Fruit fly (Drosophila melanogaster) whole organism, prepupa: ENCODE measurements around the gene CG34353.

Experiments used
- Blimp-1 ChIP-seq: fragments of 200-800 bp; sonication (Bioruptor generic); optimal IDR thresholded peaks from 3 replicates; lab custom pipeline; 2017; ENCODE audit warnings: missing biosample characterization, missing genetic modification characterization, mild to moderate bottlenecking, moderate library complexity, missing genetic modification reagents
- CG11294 ChIP-seq: fragments of 200-800 bp; sonication (Bioruptor generic); IDR thresholded peaks from 2 replicates; pipeline ENCODE4 v1.3.6; 2022; ENCODE audit warnings: missing biosample characterization, missing genetic modification characterization
- CG11902 ChIP-seq: fragments of 200-800 bp; sonication (Bioruptor generic); optimal IDR thresholded peaks from 3 replicates; lab custom pipeline; 2016; ENCODE audit warnings: missing biosample characterization, missing genetic modification characterization
- CG15336 ChIP-seq: fragments of 200-800 bp; sonication (Bioruptor generic); IDR thresholded peaks from 2 replicates; pipeline ENCODE4 v1.3.6; 2022; ENCODE audit warnings: missing biosample characterization, missing genetic modification characterization
- CG1621 ChIP-seq: fragments of 200-800 bp; sonication (Bioruptor generic); optimal IDR thresholded peaks from 3 replicates; lab custom pipeline; 2018; ENCODE audit warnings: missing biosample characterization, mild to moderate bottlenecking, missing genetic modification characterization
- CG16779 ChIP-seq: fragments of 200-800 bp; sonication (Bioruptor generic); optimal IDR thresholded peaks from 3 replicates; lab custom pipeline; 2017; ENCODE audit warnings: missing biosample characterization, mild to moderate bottlenecking, missing genetic modification characterization
- CG3032 ChIP-seq: fragments of 200-800 bp; optimal IDR thresholded peaks from 2 replicates; lab custom pipeline; 2019; ENCODE audit warnings: missing biosample characterization, mild to moderate bottlenecking, missing genetic modification characterization, moderate library complexity
- CG31627 ChIP-seq: fragments of 200-800 bp; sonication (Bioruptor generic); optimal IDR thresholded peaks from 3 replicates; lab custom pipeline; 2016; ENCODE audit warnings: missing biosample characterization, missing genetic modification characterization
- CG32006 ChIP-seq: fragments of 200-800 bp; sonication (Bioruptor generic); optimal IDR thresholded peaks from 3 replicates; lab custom pipeline; 2017; ENCODE audit warnings: missing biosample characterization, mild to moderate bottlenecking, missing genetic modification characterization
- CG34406 ChIP-seq: fragments of 200-800 bp; sonication (Bioruptor generic); optimal IDR thresholded peaks from 3 replicates; lab custom pipeline; 2016; ENCODE audit warnings: missing biosample characterization, missing genetic modification characterization
- CG3919 ChIP-seq: fragments of 200-800 bp; sonication (Bioruptor generic); optimal IDR thresholded peaks from 3 replicates; lab custom pipeline; 2016; ENCODE audit warnings: missing biosample characterization, missing genetic modification characterization
- CG4318 ChIP-seq: fragments of 200-800 bp; sonication (Bioruptor generic); optimal IDR thresholded peaks from 3 replicates; lab custom pipeline; 2017; ENCODE audit warnings: missing biosample characterization, mild to moderate bottlenecking, missing genetic modification characterization
- CG6163 ChIP-seq: fragments of 200-800 bp; sonication (Bioruptor generic); IDR thresholded peaks from 3 replicates; pipeline ENCODE4 v1.3.6; 2022; ENCODE audit warnings: missing biosample characterization, missing genetic modification characterization
- CG6276 ChIP-seq: fragments of 200-800 bp; sonication (Bioruptor generic); optimal IDR thresholded peaks from 2 replicates; lab custom pipeline; 2017; ENCODE audit warnings: missing biosample characterization, mild to moderate bottlenecking, missing genetic modification characterization
- CG6792 ChIP-seq: fragments of 200-800 bp; sonication (Bioruptor generic); optimal IDR thresholded peaks from 3 replicates; lab custom pipeline; 2016; ENCODE audit warnings: missing biosample characterization, missing genetic modification characterization
- CG6808 ChIP-seq: fragments of 200-800 bp; sonication (Bioruptor generic); optimal IDR thresholded peaks from 3 replicates; lab custom pipeline; 2017; ENCODE audit warnings: missing biosample characterization, missing genetic modification characterization, mild to moderate bottlenecking, moderate library complexity, missing genetic modification reagents
- CG6854 ChIP-seq: fragments of 200-800 bp; sonication (Bioruptor generic); optimal IDR thresholded peaks from 2 replicates; lab custom pipeline; 2017; ENCODE audit warnings: missing biosample characterization, mild to moderate bottlenecking, missing genetic modification characterization
- CG7368 ChIP-seq: fragments of 200-800 bp; sonication (Bioruptor generic); optimal IDR thresholded peaks from 3 replicates; lab custom pipeline; 2016; ENCODE audit warnings: missing biosample characterization, missing genetic modification characterization
- CG8119 ChIP-seq: fragments of 200-800 bp; sonication (Bioruptor generic); IDR thresholded peaks from 3 replicates; pipeline ENCODE4 v1.3.6; 2022; ENCODE audit warnings: missing biosample characterization, missing genetic modification characterization
- CG8319 ChIP-seq: fragments of 200-800 bp; sonication (Bioruptor generic); optimal IDR thresholded peaks from 3 replicates; lab custom pipeline; 2016; ENCODE audit warnings: missing biosample characterization, missing genetic modification characterization
- CG8632 ChIP-seq: fragments of 200-800 bp; sonication (Bioruptor generic); optimal IDR thresholded peaks from 3 replicates; lab custom pipeline; 2016; ENCODE audit warnings: missing biosample characterization, missing genetic modification characterization
- CG9139 ChIP-seq: fragments of 200-800 bp; sonication (Bioruptor generic); optimal IDR thresholded peaks from 3 replicates; lab custom pipeline; 2017; ENCODE audit warnings: missing biosample characterization, mild to moderate bottlenecking, missing genetic modification characterization
- Eip75B ChIP-seq: fragments of 200-800 bp; sonication (Bioruptor generic); optimal IDR thresholded peaks from 3 replicates; lab custom pipeline; 2016; ENCODE audit warnings: missing biosample characterization, missing genetic modification characterization
- Eip78C ChIP-seq: fragments of 200-800 bp; sonication (Bioruptor generic); peaks from one replicate; lab custom pipeline; 2016; ENCODE audit warnings: missing biosample characterization, missing genetic modification characterization
- Eip93F ChIP-seq: fragments of 200-800 bp; sonication (Bioruptor generic); optimal IDR thresholded peaks from 2 replicates; lab custom pipeline; 2016; ENCODE audit warnings: missing biosample characterization, mild to moderate bottlenecking, missing genetic modification characterization
- Ets96B ChIP-seq: fragments of 200-800 bp; optimal IDR thresholded peaks from 2 replicates; lab custom pipeline; 2019; ENCODE audit warnings: missing biosample characterization, mild to moderate bottlenecking, missing genetic modification characterization, moderate library complexity
- Gug ChIP-seq: fragments of 200-800 bp; sonication (Bioruptor generic); IDR thresholded peaks from 2 replicates; pipeline ENCODE4 v1.3.6; 2022; ENCODE audit warnings: missing biosample characterization, missing genetic modification characterization
- Hr38 ChIP-seq: sonication (Bioruptor generic); optimal IDR thresholded peaks from 2 replicates; lab custom pipeline; 2016; ENCODE audit warnings: missing biosample characterization, missing genetic modification characterization
- Hr39 ChIP-seq: fragments of 200-800 bp; sonication (Bioruptor generic); optimal IDR thresholded peaks from 2 replicates; lab custom pipeline; 2016; ENCODE audit warnings: missing biosample characterization, missing genetic modification characterization
- Hr4 ChIP-seq: fragments of 200-800 bp; sonication (Bioruptor generic); optimal IDR thresholded peaks from 3 replicates; lab custom pipeline; 2016; ENCODE audit warnings: missing biosample characterization, missing genetic modification characterization
- Lpt ChIP-seq: fragments of 200-800 bp; sonication (Bioruptor generic); optimal IDR thresholded peaks from 3 replicates; lab custom pipeline; 2016; ENCODE audit warnings: missing biosample characterization, missing genetic modification characterization
- Met ChIP-seq: fragments of 200-800 bp; sonication (Bioruptor generic); optimal IDR thresholded peaks from 3 replicates; lab custom pipeline; 2016; ENCODE audit warnings: missing biosample characterization, missing genetic modification characterization
- Smox ChIP-seq: fragments of 200-800 bp; sonication (Bioruptor generic); optimal IDR thresholded peaks from 3 replicates; lab custom pipeline; 2016; ENCODE audit warnings: missing biosample characterization, missing genetic modification characterization
- Sox102F ChIP-seq: fragments of 200-800 bp; sonication (Bioruptor generic); optimal IDR thresholded peaks from 2 replicates; lab custom pipeline; 2016; ENCODE audit warnings: missing biosample characterization, mild to moderate bottlenecking, missing genetic modification characterization
- Sox14 ChIP-seq: fragments of 200-800 bp; sonication (Bioruptor generic); optimal IDR thresholded peaks from 3 replicates; lab custom pipeline; 2016; ENCODE audit warnings: missing biosample characterization, missing genetic modification characterization
- Sox15 ChIP-seq: fragments of 200-800 bp; sonication (Bioruptor generic); optimal IDR thresholded peaks from 3 replicates; lab custom pipeline; 2016; ENCODE audit warnings: missing biosample characterization, missing genetic modification characterization
- achi ChIP-seq: fragments of 200-800 bp; sonication (Bioruptor generic); optimal IDR thresholded peaks from 3 replicates; lab custom pipeline; 2016; ENCODE audit warnings: missing biosample characterization, missing genetic modification characterization
- acj6 ChIP-seq: fragments of 200-800 bp; sonication (Bioruptor generic); optimal IDR thresholded peaks from 3 replicates; lab custom pipeline; 2016; ENCODE audit warnings: missing biosample characterization, missing genetic modification characterization
- cyc ChIP-seq: fragments of 200-800 bp; sonication (Bioruptor generic); optimal IDR thresholded peaks from 3 replicates; lab custom pipeline; 2016; ENCODE audit warnings: missing biosample characterization, missing genetic modification characterization
- dac ChIP-seq: fragments of 200-800 bp; sonication (Bioruptor generic); optimal IDR thresholded peaks from 2 replicates; lab custom pipeline; 2017; ENCODE audit warnings: missing biosample characterization, mild to moderate bottlenecking, missing genetic modification characterization
- dsx ChIP-seq: fragments of 200-800 bp; optimal IDR thresholded peaks from 3 replicates; lab custom pipeline; 2019; ENCODE audit warnings: missing biosample characterization, mild to moderate bottlenecking, missing genetic modification characterization, moderate library complexity; ENCODE audit not compliant: poor library complexity, severe bottlenecking
- eg ChIP-seq: fragments of 200-800 bp; sonication (Bioruptor generic); IDR thresholded peaks from 3 replicates; pipeline ENCODE4 v1.3.6; 2022; ENCODE audit warnings: missing biosample characterization, missing genetic modification characterization
- esn ChIP-seq: fragments of 200-800 bp; sonication (Bioruptor generic); optimal IDR thresholded peaks from 2 replicates; lab custom pipeline; 2016; ENCODE audit warnings: missing biosample characterization, mild to moderate bottlenecking, missing genetic modification characterization, moderate library complexity
- fd59A ChIP-seq: fragments of 200-800 bp; sonication (Bioruptor generic); optimal IDR thresholded peaks from 2 replicates; lab custom pipeline; 2017; ENCODE audit warnings: missing biosample characterization, mild to moderate bottlenecking, missing genetic modification characterization, missing genetic modification reagents
- fkh ChIP-seq: fragments of 200-800 bp; sonication (Bioruptor generic); optimal IDR thresholded peaks from 3 replicates; lab custom pipeline; 2017; ENCODE audit warnings: missing biosample characterization, mild to moderate bottlenecking, missing genetic modification characterization, moderate library complexity
- lz ChIP-seq: fragments of 200-800 bp; sonication (Bioruptor generic); optimal IDR thresholded peaks from 3 replicates; lab custom pipeline; 2016; ENCODE audit warnings: missing biosample characterization, missing genetic modification characterization
- net ChIP-seq: fragments of 200-800 bp; sonication (Bioruptor generic); optimal IDR thresholded peaks from 3 replicates; lab custom pipeline; 2016; ENCODE audit warnings: missing biosample characterization, missing genetic modification characterization
- pdm3 ChIP-seq: fragments of 200-800 bp; sonication (Bioruptor generic); optimal IDR thresholded peaks from 3 replicates; lab custom pipeline; 2016; ENCODE audit warnings: missing biosample characterization, missing genetic modification characterization
- salr ChIP-seq, 2 experiments: fragments of 200-800 bp; sonication (Bioruptor generic); optimal IDR thresholded peaks; 3 replicates each; lab custom pipeline; 2016 to 2018; ENCODE audit warnings: missing biosample characterization in 2 of 2, missing genetic modification characterization in 2 of 2, mild to moderate bottlenecking in 1 of 2
- spab ChIP-seq: fragments of 200-800 bp; sonication (Bioruptor generic); optimal IDR thresholded peaks from 2 replicates; lab custom pipeline; 2017; ENCODE audit warnings: missing biosample characterization, mild to moderate bottlenecking, missing genetic modification characterization, missing genetic modification reagents
- topi ChIP-seq: fragments of 200-800 bp; sonication (Bioruptor generic); optimal IDR thresholded peaks from 3 replicates; lab custom pipeline; 2016; ENCODE audit warnings: missing biosample characterization, missing genetic modification characterization
- vri ChIP-seq: fragments of 200-800 bp; sonication (Bioruptor generic); optimal IDR thresholded peaks from 3 replicates; lab custom pipeline; 2016; ENCODE audit warnings: missing biosample characterization, mild to moderate bottlenecking, missing genetic modification characterization

The CG34353 gene

DNA sequence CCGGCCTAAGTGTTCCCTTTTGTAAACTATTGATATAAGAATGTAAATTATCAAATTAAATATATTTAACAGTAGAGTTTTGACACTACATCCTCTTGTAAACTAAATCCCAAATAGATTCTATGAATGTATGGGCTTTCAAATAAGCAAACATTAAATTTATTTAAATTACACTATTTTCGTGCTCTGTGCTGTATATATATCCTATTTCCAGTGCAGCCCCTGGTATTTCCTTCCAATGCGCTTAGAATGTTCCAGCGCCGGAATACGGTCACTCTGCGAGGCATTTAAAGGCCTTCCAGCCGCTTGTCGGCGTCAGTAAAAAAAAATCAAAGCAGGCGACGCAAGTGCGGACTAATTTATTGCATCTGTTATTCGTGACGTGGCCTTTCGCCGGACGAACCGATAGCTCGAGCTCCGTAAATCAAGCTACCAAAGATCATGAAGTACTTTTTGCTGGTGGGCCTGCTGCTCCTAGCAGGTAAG lies 42.8 kb upstream of the CG34353 start, which contains the start of gene Gp93:
TSS of gene Gp93 (plus strand) at position 291 of the 486 bp plus-strand sequence.
- no peak for TF ChIP-seq Hr4 (GFP tag; lab: Kevin White, UChicago)
- TF ChIP-seq CG4318 = no peak
- TF ChIP-seq pdm3 (GFP tag; lab: Kevin White, UChicago) = no peak
- peak; percentile 67; the same call in 2 of the 3 replicates for TF ChIP-seq eg
- peak; percentile 49; the same call in 1 of the 2 replicates for TF ChIP-seq CG11294 (GFP tag; lab: Robert Waterston, UW)
- no peak for TF ChIP-seq CG9139 (GFP tag; lab: Kevin White, UChicago)
- no peak for TF ChIP-seq CG8319 (GFP tag; lab: Kevin White, UChicago)
- TF ChIP-seq cyc = peak; percentile 9
- TF ChIP-seq CG16779 (tag; lab: Kevin White, UChicago) = no peak
- TF ChIP-seq fkh (GFP tag; lab: Kevin White, UChicago) = no peak
- TF ChIP-seq Eip75B = peak; percentile 20
- peak in 1 of 2 experiments; percentile 35 for TF ChIP-seq salr (GFP tag; optimal IDR thresholded peaks at IDR 0.05; lab: Kevin White, UChicago)
- no peak for TF ChIP-seq spab (GFP tag; lab: Kevin White, UChicago)
- peak; percentile 25 for TF ChIP-seq fd59A
- peak; percentile 65 for TF ChIP-seq CG32006 (GFP tag; lab: Kevin White, UChicago)
- TF ChIP-seq Met (GFP tag; lab: Kevin White, UChicago) = no peak
- TF ChIP-seq Ets96B (tag; lab: Kevin White, UChicago) = peak; percentile 51
- no peak for TF ChIP-seq Blimp-1 (GFP tag; lab: Kevin White, UChicago)
- TF ChIP-seq CG8632 = peak; percentile 71
- TF ChIP-seq Eip78C (GFP tag; lab: Kevin White, UChicago) = peak; percentile 90
- no peak for TF ChIP-seq achi
- TF ChIP-seq topi (GFP tag; lab: Kevin White, UChicago) = no peak
- TF ChIP-seq CG6276 (GFP tag; lab: Kevin White, UChicago) = no peak
- TF ChIP-seq CG3032 (tag; lab: Kevin White, UChicago) = peak; percentile 71
- peak; percentile 49 for TF ChIP-seq CG6792 (GFP tag; lab: Kevin White, UChicago)
- TF ChIP-seq vri (GFP tag; lab: Kevin White, UChicago) = no peak
- no peak for TF ChIP-seq Eip93F (GFP tag; lab: Kevin White, UChicago)
- TF ChIP-seq Sox14 (GFP tag; lab: Kevin White, UChicago) = peak; percentile 46
- TF ChIP-seq Hr39 (GFP tag; lab: Kevin White, UChicago) = no peak
- no peak for TF ChIP-seq CG1621
- TF ChIP-seq CG6163 (GFP tag; lab: Robert Waterston, UW) = peak; percentile 72
- TF ChIP-seq CG6854 = peak; percentile 26
- no peak for TF ChIP-seq Smox (GFP tag; lab: Kevin White, UChicago)
- TF ChIP-seq lz (GFP tag; lab: Kevin White, UChicago) = peak; percentile 61
- peak; percentile 61 for TF ChIP-seq CG34406
- TF ChIP-seq acj6 (GFP tag; lab: Kevin White, UChicago) = no peak
- TF ChIP-seq Sox15 (GFP tag; lab: Kevin White, UChicago) = peak; percentile 47
- TF ChIP-seq CG3919 = no peak
- TF ChIP-seq CG31627 (GFP tag; lab: Kevin White, UChicago) = peak; percentile 73
- peak; percentile 46 for TF ChIP-seq Gug (GFP tag; lab: Robert Waterston, UW)
- TF ChIP-seq Sox102F = no peak
- TF ChIP-seq Hr38 (GFP tag; lab: Kevin White, UChicago) = no peak
- peak; percentile 29 for TF ChIP-seq dsx (GFP tag; lab: Kevin White, UChicago)
- peak; percentile 16 for TF ChIP-seq Lpt (GFP tag; lab: Kevin White, UChicago)
- TF ChIP-seq CG8119 = peak; percentile 64; the same call in 2 of the 3 replicates
- TF ChIP-seq CG7368 (GFP tag; lab: Kevin White, UChicago) = no peak
- no peak for TF ChIP-seq CG11902
- no peak for TF ChIP-seq dac (GFP tag; lab: Kevin White, UChicago)
- TF ChIP-seq CG15336 (GFP tag; lab: Robert Waterston, UW) = peak; percentile 51; the same call in 1 of the 2 replicates
- peak; percentile 66 for TF ChIP-seq net
- TF ChIP-seq CG6808 = peak; percentile 53
- TF ChIP-seq esn (GFP tag; lab: Kevin White, UChicago) = peak; percentile 74
